Fruit fly (Drosophila melanogaster) Kc167 (cell line): ENCODE measurements around the gene CG1492.

Experiments used
- h ChIP-seq: fragments of >200 bp; optimal IDR thresholded peaks from 3 replicates; lab custom pipeline; 2018; ENCODE audit warnings: missing external identifiers
- insv ChIP-seq: fragments of >200 bp; optimal IDR thresholded peaks from 3 replicates; lab custom pipeline; 2018; ENCODE audit warnings: missing external identifiers
- psq ChIP-seq: fragments of >200 bp; optimal IDR thresholded peaks from 2 replicates; lab custom pipeline; 2017; ENCODE audit warnings: missing external identifiers
- ttk ChIP-seq: sonication (Bioruptor generic); optimal IDR thresholded peaks from 2 replicates; lab custom pipeline; 2017; ENCODE audit warnings: missing external identifiers

DNA sequence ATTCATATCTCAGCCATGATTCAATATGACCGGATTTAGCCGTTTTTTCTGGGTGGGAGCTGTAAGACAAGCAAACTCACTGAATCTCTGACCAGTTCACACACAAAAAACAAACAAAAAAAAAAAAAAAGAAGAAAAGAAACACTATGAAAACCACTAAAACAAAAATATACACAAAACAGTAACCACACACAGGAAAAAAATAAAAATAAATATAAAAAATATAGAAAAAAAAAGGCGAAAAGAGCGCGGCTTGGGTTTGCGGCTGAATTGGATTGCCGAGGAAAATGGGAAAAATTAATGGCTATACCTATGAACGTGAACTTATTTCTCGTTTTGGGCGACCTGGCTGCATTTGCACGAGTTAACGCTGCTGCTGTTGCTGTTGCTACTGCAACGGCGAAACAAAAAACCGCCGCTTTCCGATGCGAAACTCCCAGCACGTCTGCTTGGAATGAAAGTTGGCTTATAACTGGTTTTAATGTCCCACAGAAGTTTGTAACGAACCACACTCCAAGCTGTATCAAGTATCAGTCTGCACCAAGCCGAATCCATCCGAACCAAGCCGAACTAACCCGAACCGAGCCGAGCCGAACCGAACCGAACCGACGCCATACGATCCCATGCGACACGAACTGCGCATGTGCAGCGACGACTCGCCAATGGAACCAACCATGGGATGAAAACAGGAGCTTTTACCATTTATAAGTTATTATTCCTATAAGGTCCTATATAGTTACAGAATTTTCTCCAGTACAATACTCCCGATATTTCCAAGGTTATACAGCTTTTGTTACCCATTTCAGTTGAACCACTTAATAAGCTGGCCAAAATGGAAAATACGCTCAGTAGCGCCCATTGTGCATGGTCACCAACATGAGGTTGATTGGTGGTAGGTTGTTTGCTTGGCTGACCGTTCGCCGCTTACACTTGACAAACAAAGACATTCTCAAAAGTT, 8.3 kb downstream of the CG1492 start, which contains the start of gene fw:
- TF ChIP-seq psq (lab: Kevin White, UChicago): no peak
- TF ChIP-seq insv: no peak
- TF ChIP-seq ttk (lab: Kevin White, UChicago): no peak
- no peak for TF ChIP-seq h (lab: Kevin White, UChicago)
